Worm (Caenorhabditis elegans) whole organism, early embryonic: Measurements from ENCODE around the gene F58G6.7.

ENCODE experiments used
- B0310.2 ChIP-seq: sonication (generic microtip); optimal IDR thresholded peaks from 2 replicates; lab custom pipeline; 2016; ENCODE audit warnings: mild to moderate bottlenecking, missing genetic modification characterization, missing compliant biosample characterization
- F13C5.2 ChIP-seq: sonication (generic microtip); optimal IDR thresholded peaks from 2 replicates; lab custom pipeline; 2017; ENCODE audit warnings: mild to moderate bottlenecking, missing genetic modification characterization, inconsistent platforms, missing compliant biosample characterization
- aly-1 ChIP-seq: sonication (generic microtip); optimal IDR thresholded peaks from 2 replicates; lab custom pipeline; 2016; ENCODE audit warnings: missing genetic modification characterization, missing compliant biosample characterization
- ama-1 ChIP-seq: fragments of 150-350 bp; optimal IDR thresholded peaks from 2 replicates; lab custom pipeline; 2014
- ceh-13 ChIP-seq: fragments of 200-800 bp; sonication (Bioruptor generic); optimal IDR thresholded peaks from 2 replicates; lab custom pipeline; 2018; ENCODE audit warnings: mild to moderate bottlenecking, missing genetic modification characterization, missing compliant biosample characterization
- ceh-36 ChIP-seq: sonication (generic microtip); optimal IDR thresholded peaks from 2 replicates; lab custom pipeline; 2016; ENCODE audit warnings: missing genetic modification characterization, inconsistent platforms, missing compliant biosample characterization
- ets-7 ChIP-seq: sonication (generic microtip); optimal IDR thresholded peaks from 2 replicates; lab custom pipeline; 2016; ENCODE audit warnings: missing genotype, missing genetic modification characterization, missing compliant biosample characterization
- flt-1 ChIP-seq: fragments of 200-800 bp; sonication (Bioruptor generic); IDR thresholded peaks from 2 replicates; pipeline ENCODE4 v1.3.6; 2022; ENCODE audit warnings: missing genetic modification characterization, missing compliant biosample characterization
- hmbx-1 ChIP-seq: sonication (generic microtip); optimal IDR thresholded peaks from 2 replicates; lab custom pipeline; 2016; ENCODE audit warnings: mild to moderate bottlenecking, missing genetic modification characterization, missing compliant biosample characterization
- hmg-4 ChIP-seq: fragments of 200-800 bp; sonication (Bioruptor generic); optimal IDR thresholded peaks from 2 replicates; lab custom pipeline; 2018; ENCODE audit warnings: mild to moderate bottlenecking, missing genetic modification characterization, missing compliant biosample characterization
- hnd-1 ChIP-seq: sonication (generic microtip); optimal IDR thresholded peaks from 2 replicates; lab custom pipeline; 2016; ENCODE audit warnings: missing genetic modification characterization, missing compliant biosample characterization
- pes-1 ChIP-seq: fragments of 200-800 bp; sonication (Bioruptor generic); IDR thresholded peaks from 2 replicates; pipeline ENCODE4 v1.3.6; 2022; ENCODE audit warnings: missing genetic modification reagents, missing genetic modification characterization, missing compliant biosample characterization
- scrt-1 ChIP-seq: fragments of 200-800 bp; sonication (Bioruptor generic); IDR thresholded peaks from 2 replicates; pipeline ENCODE4 v1.3.6; 2022; ENCODE audit warnings: missing genetic modification characterization, missing compliant biosample characterization
- sea-1 ChIP-seq: fragments of 200-800 bp; sonication (Bioruptor generic); conservative IDR thresholded peaks from 2 replicates; pipeline ENCODE4 v1.3.6; 2022; ENCODE audit warnings: missing genetic modification characterization, missing compliant biosample characterization
- tbx-11 ChIP-seq: fragments of 200-800 bp; sonication (Bioruptor generic); IDR thresholded peaks from 2 replicates; pipeline ENCODE4 v1.3.6; 2022; ENCODE audit warnings: missing genetic modification characterization, missing compliant biosample characterization
- tbx-37 ChIP-seq: fragments of 200-800 bp; sonication (Bioruptor generic); conservative IDR thresholded peaks from 2 replicates; pipeline ENCODE4 v1.3.6; 2022; ENCODE audit warnings: missing genetic modification reagents, missing genetic modification characterization, missing compliant biosample characterization
- tra-4 ChIP-seq: sonication (generic microtip); optimal IDR thresholded peaks from 2 replicates; lab custom pipeline; 2017; ENCODE audit warnings: missing genetic modification characterization, missing compliant biosample characterization

F58G6.7 gene

ce11 chrIV:9667084-9667483, 13.0 kb downstream of the F58G6.7 start:
- TF ChIP-seq aly-1 (no peak), flt-1 (no peak), scrt-1 (GFP tag; lab: Robert Waterston, UW) (no peak), B0310.2 (tag; lab: Kevin White, UChicago) (no peak), F13C5.2 (tag; lab: Kevin White, UChicago) (no peak), sea-1 (no peak), ama-1 (lab: Kevin White, UChicago) (no peak), ets-7 (tag; lab: Kevin White, UChicago) (no peak), hmg-4 (GFP tag; lab: Kevin White, UChicago) (no peak), hmbx-1 (no peak), ceh-36 (no peak), ceh-13 (no peak), tra-4 (tag; lab: Kevin White, UChicago) (no peak), tbx-37 (GFP tag; lab: Robert Waterston, UW) (no peak), pes-1 (GFP tag; lab: Robert Waterston, UW) (no peak), tbx-11 (GFP tag; lab: Robert Waterston, UW) (no peak), hnd-1 (tag; lab: Kevin White, UChicago) (no peak)

- TF ChIP-seq ceh-36 = no peak
- no peak for TF ChIP-seq hmg-4 (GFP tag; lab: Kevin White, UChicago)
Measured at ce11 chrIV:9668103-9668672, 14.1 kb downstream of the F58G6.7 start.

- no peak for TF ChIP-seq ets-7 (tag; lab: Kevin White, UChicago)
Measured at ce11 chrIV:9669969-9670368, 15.9 kb downstream of the F58G6.7 start.

ce11 chrIV:9671001-9671652, 17.0 kb downstream of the F58G6.7 start:
- TF ChIP-seq scrt-1 (GFP tag; lab: Robert Waterston, UW) = no peak
- no peak for TF ChIP-seq tbx-11 (GFP tag; lab: Robert Waterston, UW)
- TF ChIP-seq ets-7 (tag; lab: Kevin White, UChicago) = no peak
- TF ChIP-seq hmbx-1 = no peak

- no peak for TF ChIP-seq ets-7 (tag; lab: Kevin White, UChicago)
- no peak for TF ChIP-seq tbx-11 (GFP tag; lab: Robert Waterston, UW)
- no peak for TF ChIP-seq ceh-36
- TF ChIP-seq tra-4 (tag; lab: Kevin White, UChicago) = no peak
- TF ChIP-seq ceh-13 = no peak
- no peak for TF ChIP-seq flt-1
- TF ChIP-seq sea-1 = no peak
- TF ChIP-seq hmg-4 (GFP tag; lab: Kevin White, UChicago) = no peak
- TF ChIP-seq ama-1 (lab: Kevin White, UChicago) = no peak
Measured at ce11 chrIV:9672434-9672833, 18.3 kb downstream of the F58G6.7 start.

ce11 chrIV:9673206-9673605, 19.1 kb downstream of the F58G6.7 start:
- TF ChIP-seq hnd-1 (tag; lab: Kevin White, UChicago) (no peak), hmbx-1 (no peak)

ce11 chrIV:9673683-9674336, 19.7 kb downstream of the F58G6.7 start:
- TF ChIP-seq B0310.2 (tag; lab: Kevin White, UChicago) (no peak), hmbx-1 (no peak), ceh-36 (no peak), flt-1 (no peak), ets-7 (tag; lab: Kevin White, UChicago) (no peak), scrt-1 (GFP tag; lab: Robert Waterston, UW) (no peak), sea-1 (no peak), F13C5.2 (tag; lab: Kevin White, UChicago) (no peak), tbx-37 (GFP tag; lab: Robert Waterston, UW) (no peak), pes-1 (GFP tag; lab: Robert Waterston, UW) (no peak), tbx-11 (GFP tag; lab: Robert Waterston, UW) (no peak)

ce11 chrIV:9675572-9675971, 21.5 kb downstream of the F58G6.7 start, which contains the start of gene nhr-34:
nhr-34 (minus strand) TSS chrIV:9675672.
- TF ChIP-seq F13C5.2 (tag; lab: Kevin White, UChicago) (no peak), tra-4 (tag; lab: Kevin White, UChicago) (no peak), aly-1 (no peak), hmbx-1 (no peak), tbx-11 (GFP tag; lab: Robert Waterston, UW) (no peak), pes-1 (GFP tag; lab: Robert Waterston, UW) (no peak), ceh-13 (no peak), ceh-36 (no peak), flt-1 (no peak), hnd-1 (tag; lab: Kevin White, UChicago) (no peak), hmg-4 (GFP tag; lab: Kevin White, UChicago) (no peak), tbx-37 (GFP tag; lab: Robert Waterston, UW) (no peak), scrt-1 (GFP tag; lab: Robert Waterston, UW) (no peak), B0310.2 (tag; lab: Kevin White, UChicago) (no peak), ama-1 (lab: Kevin White, UChicago) (no peak), ets-7 (tag; lab: Kevin White, UChicago) (no peak)
